Worm (Caenorhabditis elegans) whole organism, late embryonic: ENCODE measurements around the gene C44B7.11.

Experiments
- F13H6.1 ChIP-seq: sonication (generic microtip); optimal IDR thresholded peaks from 2 replicates; lab custom pipeline; 2016; ENCODE audit warnings: missing genetic modification characterization, missing compliant biosample characterization
- ceh-18 ChIP-seq: sonication (generic microtip); optimal IDR thresholded peaks from 2 replicates; lab custom pipeline; 2016; ENCODE audit warnings: missing genetic modification characterization, missing compliant biosample characterization
- ets-4 ChIP-seq: sonication (generic microtip); optimal IDR thresholded peaks from 2 replicates; lab custom pipeline; 2016; ENCODE audit warnings: missing genetic modification characterization, missing compliant biosample characterization
- fkh-6 ChIP-seq: sonication (generic microtip); optimal IDR thresholded peaks from 2 replicates; lab custom pipeline; 2016; ENCODE audit warnings: missing genetic modification characterization, missing compliant biosample characterization
- hlh-30 ChIP-seq: sonication (generic microtip); optimal IDR thresholded peaks from 2 replicates; lab custom pipeline; 2017; ENCODE audit warnings: antibody characterized with exemption, missing genetic modification characterization, missing compliant biosample characterization; ENCODE audit not compliant: insufficient read depth
- madf-2 ChIP-seq: sonication (generic microtip); optimal IDR thresholded peaks from 2 replicates; lab custom pipeline; 2017; ENCODE audit warnings: missing genetic modification characterization, missing compliant biosample characterization
- nhr-11 ChIP-seq: fragments of 150-350 bp; optimal IDR thresholded peaks from 2 replicates; lab custom pipeline; 2014; ENCODE audit warnings: missing biosample characterization, missing genetic modification characterization
- pqm-1 ChIP-seq: sonication (generic microtip); optimal IDR thresholded peaks from 2 replicates; lab custom pipeline; 2016; ENCODE audit warnings: missing genetic modification characterization, missing compliant biosample characterization

ce11 chrII:6884568-6884967, 12.8 kb downstream of the C44B7.11 start:
- no peak for TF ChIP-seq hlh-30 (tag; lab: Kevin White, UChicago)
- no peak for TF ChIP-seq pqm-1 (tag; lab: Kevin White, UChicago)
- no peak for TF ChIP-seq madf-2 (tag; lab: Kevin White, UChicago)
- TF ChIP-seq ets-4, result no peak
- no peak for TF ChIP-seq nhr-11 (tag; lab: Kevin White, UChicago)
- no peak for TF ChIP-seq fkh-6 (tag; lab: Kevin White, UChicago)
- no peak for TF ChIP-seq F13H6.1 (tag; lab: Kevin White, UChicago)
- no peak for TF ChIP-seq ceh-18 (tag; lab: Kevin White, UChicago)
